Worm (Caenorhabditis elegans): ENCODE data around the gene npp-8.
A peak's percentile ranks its signal among the peaks of the same experiment; 100 is the strongest.

npp-8 gene

DNA sequence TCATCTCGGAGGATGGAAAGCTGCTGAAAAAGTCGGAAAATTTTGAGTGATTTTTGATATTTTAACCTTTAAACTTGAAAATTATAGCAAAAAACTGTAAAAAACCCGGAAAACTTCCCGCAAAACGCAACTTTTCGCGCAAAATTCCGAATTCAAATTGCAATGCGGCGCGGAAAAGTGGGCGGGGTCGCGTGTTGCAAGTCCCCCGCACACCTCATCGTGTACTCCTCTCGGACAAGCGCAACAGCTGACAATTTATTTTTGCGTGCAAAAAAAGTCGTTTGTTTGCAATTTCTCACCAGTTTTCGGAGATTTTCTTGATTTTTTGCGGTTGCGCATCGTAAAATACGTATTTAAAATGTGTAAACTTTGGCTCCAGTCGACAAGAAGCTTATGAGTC is at the start of gene npp-8:
npp-8 (minus strand) TSS at position 23 of the 400 bp plus-strand sequence.
- TF ChIP-seq ceh-90 (tag; optimal IDR thresholded peaks at IDR 0.05) (peak; percentile 72), lin-13 (GFP tag; optimal IDR thresholded peaks at IDR 0.05) (peak; percentile 82), mep-1 (tag; optimal IDR thresholded peaks at IDR 0.05) (peak; percentile 83), rnt-1 (tag; optimal IDR thresholded peaks at IDR 0.05) (peak; percentile 97), dsc-1 (tag; optimal IDR thresholded peaks at IDR 0.05) (peak; percentile 92), pax-3 (tag; optimal IDR thresholded peaks at IDR 0.05) (peak; percentile 64), nhr-237 (tag; optimal IDR thresholded peaks at IDR 0.05) (no peak), Y116A8C.19 (tag; optimal IDR thresholded peaks at IDR 0.05; ENCODE audit: borderline replicate concordance) (no peak), lin-14 (GFP tag; optimal IDR thresholded peaks at IDR 0.05) (no peak), fos-1 (tag; optimal IDR thresholded peaks at IDR 0.05) (peak; percentile 69), nhr-11 (tag; optimal IDR thresholded peaks at IDR 0.05) (peak; percentile 37), lin-39 (tag; optimal IDR thresholded peaks at IDR 0.05) (peak; percentile 55), sptf-1 (tag; optimal IDR thresholded peaks at IDR 0.05) (no peak), hpl-2 (GFP tag; optimal IDR thresholded peaks at IDR 0.05) (peak; percentile 50), nhr-90 (tag; optimal IDR thresholded peaks at IDR 0.05; ENCODE audit: poor library complexity) (no peak), unc-86 (tag; optimal IDR thresholded peaks at IDR 0.05) (peak; percentile 84), unc-98 (GFP tag; IDR thresholded peaks at IDR 0.05) (peak; percentile 51; the same call in 1 of the 2 replicates), irx-1 (tag; optimal IDR thresholded peaks at IDR 0.05) (peak; percentile 81), nhr-28 (tag; optimal IDR thresholded peaks at IDR 0.05) (no peak), efl-1 (optimal IDR thresholded peaks at IDR 0.05) (peak; percentile 85 to 89), efl-1 (GFP tag; optimal IDR thresholded peaks at IDR 0.05 in 1 of 2) (peak; percentile 86 to 98), unc-30 (tag; optimal IDR thresholded peaks at IDR 0.05) (no peak), zip-4 (GFP tag; optimal IDR thresholded peaks at IDR 0.05) (no peak), pqm-1 (tag; optimal IDR thresholded peaks at IDR 0.05) (no peak), mef-2 (tag; optimal IDR thresholded peaks at IDR 0.05) (no peak), nhr-85 (tag) (peak; percentile 91), unc-62 (GFP tag; optimal IDR thresholded peaks at IDR 0.05) (no peak), blmp-1 (tag; optimal IDR thresholded peaks at IDR 0.05) (peak; percentile 52), elt-3 (tag; optimal IDR thresholded peaks at IDR 0.05) (peak in 2 of 6 experiments; percentile 26 to 73), hlh-17 (GFP tag; optimal IDR thresholded peaks at IDR 0.05; ENCODE audit: borderline replicate concordance) (no peak), swsn-7 (tag; optimal IDR thresholded peaks at IDR 0.05) (peak; percentile 91), lin-35 (GFP tag; optimal IDR thresholded peaks at IDR 0.05) (peak; percentile 82 to 89), nhr-19 (GFP tag; conservative IDR thresholded peaks at IDR 0.05) (peak; percentile 89), egl-27 (tag; optimal IDR thresholded peaks at IDR 0.05) (no peak), vab-15 (tag; optimal IDR thresholded peaks at IDR 0.05) (peak; percentile 74), tbx-2 (tag; optimal IDR thresholded peaks at IDR 0.05) (peak; percentile 91), F16B12.6 (tag; optimal IDR thresholded peaks at IDR 0.05) (peak; percentile 45), unc-130 (tag; optimal IDR thresholded peaks at IDR 0.05) (peak; percentile 84), ztf-4 (tag; optimal IDR thresholded peaks at IDR 0.05) (peak; percentile 73), nhr-84 (tag; optimal IDR thresholded peaks at IDR 0.05) (no peak), C16A3.4 (tag; optimal IDR thresholded peaks at IDR 0.05) (peak; percentile 79), pag-3 (tag; optimal IDR thresholded peaks at IDR 0.05; ENCODE audit: borderline replicate concordance, insufficient read depth) (no peak), snpc-4 (tag; optimal IDR thresholded peaks at IDR 0.05) (peak; percentile 65), ztf-11 (tag; optimal IDR thresholded peaks at IDR 0.05) (peak; percentile 32 to 80), egl-13 (tag; optimal IDR thresholded peaks at IDR 0.05) (peak; percentile 86), jun-1 (tag; optimal IDR thresholded peaks at IDR 0.05) (peak; percentile 72), lin-15B (tag; optimal IDR thresholded peaks at IDR 0.05) (peak; percentile 80), ceh-88 (GFP tag; IDR thresholded peaks at IDR 0.05) (peak; percentile 59), ceh-82 (tag; optimal IDR thresholded peaks at IDR 0.05) (peak; percentile 81 to 94 (median 83)), C34B4.2 (tag; optimal IDR thresholded peaks at IDR 0.05) (no peak), mdl-1 (tag; optimal IDR thresholded peaks at IDR 0.05) (peak in 1 of 2 experiments; percentile 64), fkh-8 (tag; optimal IDR thresholded peaks at IDR 0.05) (peak; percentile 87), nhr-71 (tag; optimal IDR thresholded peaks at IDR 0.05) (peak; percentile 94)
